Worm (Caenorhabditis elegans): ENCODE data around the gene Y82E9BR.20.

Gene Y82E9BR.20

ce11 chrIII:1409139-1409538 is 34.9 kb downstream of the Y82E9BR.20 start, which contains the start of gene Y82E9BR.22:
Y82E9BR.22 (minus strand) TSS chrIII:1409239.
- no peak for TF ChIP-seq hmbx-1 (tag; optimal IDR thresholded peaks at IDR 0.05)

ce11 chrIII:1413125-1413837 is 39.1 kb downstream of the Y82E9BR.20 start:
- no peak for TF ChIP-seq tbx-37 (GFP tag; conservative IDR thresholded peaks at IDR 0.05)
- TF ChIP-seq hnd-1 (tag; optimal IDR thresholded peaks at IDR 0.05), result no peak
- no peak for TF ChIP-seq ceh-13 (GFP tag; optimal IDR thresholded peaks at IDR 0.05)
- no peak for TF ChIP-seq aly-1 (tag; optimal IDR thresholded peaks at IDR 0.05)
- no peak for TF ChIP-seq ceh-36 (tag; optimal IDR thresholded peaks at IDR 0.05)
- TF ChIP-seq scrt-1 (GFP tag; IDR thresholded peaks at IDR 0.05), result no peak

- TF ChIP-seq hmg-4 (GFP tag; optimal IDR thresholded peaks at IDR 0.05) (no peak), hmbx-1 (tag; optimal IDR thresholded peaks at IDR 0.05) (no peak), scrt-1 (GFP tag; IDR thresholded peaks at IDR 0.05) (no peak), sea-1 (GFP tag; conservative IDR thresholded peaks at IDR 0.05) (no peak)
Measured at ce11 chrIII:1413890-1414613, 39.8 kb downstream of the Y82E9BR.20 start, which contains the start of gene Y82E9BR.14. Y82E9BR.14 (minus strand) TSS chrIII:1414116.

ce11 chrIII:1416571-1416970 is 42.4 kb downstream of the Y82E9BR.20 start:
- TF ChIP-seq ets-7 (tag; optimal IDR thresholded peaks at IDR 0.05), result no peak
- no peak for TF ChIP-seq ama-1 (optimal IDR thresholded peaks at IDR 0.05)
- no peak for TF ChIP-seq flt-1 (GFP tag; IDR thresholded peaks at IDR 0.05)
- no peak for TF ChIP-seq B0310.2 (tag; optimal IDR thresholded peaks at IDR 0.05)
- TF ChIP-seq sea-1 (GFP tag; conservative IDR thresholded peaks at IDR 0.05), result no peak
- TF ChIP-seq ceh-13 (GFP tag; optimal IDR thresholded peaks at IDR 0.05), result no peak
- TF ChIP-seq tra-4 (tag; optimal IDR thresholded peaks at IDR 0.05), result no peak
- TF ChIP-seq tbx-11 (GFP tag; IDR thresholded peaks at IDR 0.05), result no peak
- TF ChIP-seq aly-1 (tag; optimal IDR thresholded peaks at IDR 0.05), result no peak
- TF ChIP-seq hnd-1 (tag; optimal IDR thresholded peaks at IDR 0.05), result no peak
- no peak for TF ChIP-seq ceh-36 (tag; optimal IDR thresholded peaks at IDR 0.05)
- TF ChIP-seq scrt-1 (GFP tag; IDR thresholded peaks at IDR 0.05), result no peak
- TF ChIP-seq F13C5.2 (tag; optimal IDR thresholded peaks at IDR 0.05), result no peak
- TF ChIP-seq tbx-37 (GFP tag; conservative IDR thresholded peaks at IDR 0.05), result no peak
- TF ChIP-seq hmbx-1 (tag; optimal IDR thresholded peaks at IDR 0.05), result no peak
- no peak for TF ChIP-seq hmg-4 (GFP tag; optimal IDR thresholded peaks at IDR 0.05)
- no peak for TF ChIP-seq pes-1 (GFP tag; IDR thresholded peaks at IDR 0.05)

ce11 chrIII:1417090-1417489 is 42.9 kb downstream of the Y82E9BR.20 start, which contains the start of gene elc-1:
elc-1 (minus strand) TSS chrIII:1417190.
- TF ChIP-seq tbx-11 (GFP tag; IDR thresholded peaks at IDR 0.05) (no peak), ets-7 (tag; optimal IDR thresholded peaks at IDR 0.05) (no peak)

- 0 out of 2 replicates have a peak, but pooled peaks have one; percentile 16 for TF ChIP-seq tbx-37 (GFP tag; conservative IDR thresholded peaks at IDR 0.05)
- no peak for TF ChIP-seq scrt-1 (GFP tag; IDR thresholded peaks at IDR 0.05)
- 0 out of 2 replicates have a peak, but pooled peaks have one; percentile 19 for TF ChIP-seq pes-1 (GFP tag; IDR thresholded peaks at IDR 0.05)
- peak; percentile 53 for TF ChIP-seq F13C5.2 (tag; optimal IDR thresholded peaks at IDR 0.05)
- 0 out of 2 replicates have a peak, but pooled peaks have one; percentile 35 for TF ChIP-seq sea-1 (GFP tag; conservative IDR thresholded peaks at IDR 0.05)
Measured at ce11 chrIII:1418709-1419108, 44.5 kb downstream of the Y82E9BR.20 start.

- TF ChIP-seq hmbx-1 (tag; optimal IDR thresholded peaks at IDR 0.05), result no peak
- TF ChIP-seq hmg-4 (GFP tag; optimal IDR thresholded peaks at IDR 0.05), result no peak
- TF ChIP-seq pes-1 (GFP tag; IDR thresholded peaks at IDR 0.05), result no peak
- TF ChIP-seq ceh-36 (tag; optimal IDR thresholded peaks at IDR 0.05), result no peak
- TF ChIP-seq sea-1 (GFP tag; conservative IDR thresholded peaks at IDR 0.05), result no peak
- no peak for TF ChIP-seq B0310.2 (tag; optimal IDR thresholded peaks at IDR 0.05)
- no peak for TF ChIP-seq aly-1 (tag; optimal IDR thresholded peaks at IDR 0.05)
- TF ChIP-seq tbx-37 (GFP tag; conservative IDR thresholded peaks at IDR 0.05), result no peak
- TF ChIP-seq F13C5.2 (tag; optimal IDR thresholded peaks at IDR 0.05), result no peak
- no peak for TF ChIP-seq tra-4 (tag; optimal IDR thresholded peaks at IDR 0.05)
- no peak for TF ChIP-seq flt-1 (GFP tag; IDR thresholded peaks at IDR 0.05)
Measured at ce11 chrIII:1419146-1419636, 45.0 kb downstream of the Y82E9BR.20 start, which contains the start of gene Y82E9BR.3. Y82E9BR.3 (plus strand) TSS chrIII:1419196.

- no peak for TF ChIP-seq tbx-11 (GFP tag; IDR thresholded peaks at IDR 0.05)
- TF ChIP-seq hmbx-1 (tag; optimal IDR thresholded peaks at IDR 0.05), result no peak
- no peak for TF ChIP-seq ets-7 (tag; optimal IDR thresholded peaks at IDR 0.05)
- no peak for TF ChIP-seq tbx-37 (GFP tag; conservative IDR thresholded peaks at IDR 0.05)
- peak; percentile 29 for TF ChIP-seq hmg-4 (GFP tag; optimal IDR thresholded peaks at IDR 0.05)
- peak; percentile 69 for TF ChIP-seq tra-4 (tag; optimal IDR thresholded peaks at IDR 0.05)
- no peak for TF ChIP-seq flt-1 (GFP tag; IDR thresholded peaks at IDR 0.05)
- TF ChIP-seq sea-1 (GFP tag; conservative IDR thresholded peaks at IDR 0.05), result no peak
Measured at ce11 chrIII:1419700-1420356, 45.6 kb downstream of the Y82E9BR.20 start.
